Worm (Caenorhabditis elegans) whole organism, young adult: ENCODE data around the gene C27C12.3.

Experiments
- F57A8.1 ChIP-seq: fragments of 200-800 bp; sonication (Bioruptor generic); optimal IDR thresholded peaks from 2 replicates; lab custom pipeline; 2018; ENCODE audit warnings: mild to moderate bottlenecking, missing genetic modification characterization, moderate library complexity, missing compliant biosample characterization
- T26A5.8 ChIP-seq: sonication (generic microtip); optimal IDR thresholded peaks from 2 replicates; lab custom pipeline; 2016; ENCODE audit warnings: missing genetic modification characterization, missing compliant biosample characterization
- Y53F4B.3 ChIP-seq: fragments of 200-800 bp; sonication (Bioruptor generic); IDR thresholded peaks from 2 replicates; pipeline ENCODE4 v1.3.6; 2022; ENCODE audit warnings: missing genetic modification reagents, missing genetic modification characterization, missing compliant biosample characterization
- aptf-3 ChIP-seq: fragments of 200-800 bp; sonication (Bioruptor generic); IDR thresholded peaks from 2 replicates; pipeline ENCODE4 v1.3.6; 2022; ENCODE audit warnings: missing genetic modification characterization, missing compliant biosample characterization
- atf-7 ChIP-seq: sonication (generic microtip); optimal IDR thresholded peaks from 2 replicates; lab custom pipeline; 2017; ENCODE audit warnings: mild to moderate bottlenecking, missing genetic modification characterization, missing compliant biosample characterization
- ccch-3 ChIP-seq: fragments of 200-800 bp; sonication (Bioruptor generic); optimal IDR thresholded peaks from 2 replicates; lab custom pipeline; 2018; ENCODE audit warnings: mild to moderate bottlenecking, missing genetic modification characterization, missing compliant biosample characterization
- cebp-2 ChIP-seq: fragments of 200-800 bp; sonication (Bioruptor generic); IDR thresholded peaks from 2 replicates; pipeline ENCODE4 v1.3.6; 2022; ENCODE audit warnings: missing genetic modification characterization, missing compliant biosample characterization
- efl-1 ChIP-seq: fragments of 150-350 bp; optimal IDR thresholded peaks from 2 replicates; lab custom pipeline; 2014; ENCODE audit warnings: missing biosample characterization, missing genetic modification reagents, missing genetic modification characterization
- him-1 ChIP-seq: sonication (generic microtip); optimal IDR thresholded peaks from 2 replicates; lab custom pipeline; 2016; ENCODE audit warnings: missing genotype, missing genetic modification reagents, missing genetic modification characterization, missing compliant biosample characterization
- nhr-80 ChIP-seq: sonication (generic microtip); optimal IDR thresholded peaks from 2 replicates; lab custom pipeline; 2016; ENCODE audit warnings: missing genetic modification characterization, missing compliant biosample characterization
- pha-4 ChIP-seq: fragments of 150-350 bp; sonication (generic microtip); optimal IDR thresholded peaks from 2 replicates; lab custom pipeline; 2014; ENCODE audit warnings: missing biosample characterization, missing genetic modification reagents, missing genetic modification characterization
- tlf-1 ChIP-seq: fragments of 200-800 bp; sonication (Bioruptor generic); optimal IDR thresholded peaks from 2 replicates; lab custom pipeline; 2018; ENCODE audit warnings: mild to moderate bottlenecking, missing genetic modification characterization, missing compliant biosample characterization
- unc-62 ChIP-seq: fragments of 150-350 bp; optimal IDR thresholded peaks from 2 replicates; lab custom pipeline; 2014; ENCODE audit warnings: missing biosample characterization, missing genetic modification reagents, missing genetic modification characterization
- ztf-3 ChIP-seq: fragments of 200-800 bp; sonication (Bioruptor generic); optimal IDR thresholded peaks from 2 replicates; lab custom pipeline; 2018; ENCODE audit warnings: mild to moderate bottlenecking, missing genetic modification characterization, missing compliant biosample characterization

DNA sequence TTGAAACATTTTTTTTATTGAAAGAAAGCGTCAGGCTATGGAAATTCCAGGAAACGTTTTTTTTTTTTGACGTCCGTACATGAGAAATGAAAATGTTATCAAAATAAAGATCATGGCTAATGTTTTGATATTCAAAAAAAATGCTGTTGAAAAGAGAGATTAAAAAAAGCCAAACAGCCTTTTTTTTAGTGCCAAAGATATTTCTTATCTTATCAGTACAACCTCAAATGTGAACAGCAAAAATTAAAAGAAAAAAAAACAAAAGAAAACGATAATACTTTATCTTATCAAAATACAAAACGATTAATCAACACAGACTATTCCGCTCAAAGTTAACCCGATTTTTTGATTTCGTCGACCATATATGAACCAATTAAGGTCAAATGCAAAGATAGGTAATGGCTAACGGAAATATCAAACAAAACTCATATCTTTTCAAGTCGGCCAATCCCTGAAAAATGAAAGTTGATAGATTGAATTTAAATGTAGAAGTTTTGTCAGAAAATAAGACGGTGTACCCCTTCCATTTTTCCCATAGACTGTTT, 41.7 kb upstream of the C27C12.3 start:
- TF ChIP-seq him-1 (tag; lab: Kevin White, UChicago) (no peak), unc-62 (GFP tag; lab: Kevin White, UChicago) (no peak), ccch-3 (no peak), cebp-2 (GFP tag; lab: Robert Waterston, UW) (no peak), aptf-3 (GFP tag; lab: Robert Waterston, UW) (no peak), efl-1 (GFP tag; lab: Kevin White, UChicago) (no peak), ztf-3 (GFP tag; lab: Kevin White, UChicago) (no peak), nhr-80 (tag; lab: Kevin White, UChicago) (no peak), atf-7 (no peak), pha-4 (tag; lab: Kevin White, UChicago) (no peak), tlf-1 (GFP tag; lab: Kevin White, UChicago) (no peak), T26A5.8 (tag; lab: Kevin White, UChicago) (no peak), F57A8.1 (GFP tag; lab: Kevin White, UChicago) (no peak), Y53F4B.3 (GFP tag; lab: Robert Waterston, UW) (no peak)
